Fruit fly (Drosophila melanogaster) whole organism, pupa: ENCODE measurements around the gene CG42854.

Source experiments
- CG10348 ChIP-seq: fragments of 200-800 bp; sonication (Bioruptor generic); IDR thresholded peaks from 2 replicates; pipeline ENCODE4 v1.3.6; 2022; ENCODE audit warnings: missing biosample characterization, missing genetic modification characterization
- CG12605 ChIP-seq: fragments of 200-800 bp; sonication (Bioruptor generic); IDR thresholded peaks from 2 replicates; pipeline ENCODE4 v1.3.6; 2022; ENCODE audit warnings: missing biosample characterization, missing genetic modification characterization
- CG13204 ChIP-seq: fragments of 200-800 bp; sonication (Bioruptor generic); optimal IDR thresholded peaks from 2 replicates; lab custom pipeline; 2018; ENCODE audit warnings: missing biosample characterization, mild to moderate bottlenecking, missing genetic modification characterization, moderate library complexity
- CG15710 ChIP-seq: fragments of 200-800 bp; sonication (Bioruptor generic); optimal IDR thresholded peaks from 2 replicates; lab custom pipeline; 2018; ENCODE audit warnings: missing biosample characterization, mild to moderate bottlenecking, missing genetic modification characterization, moderate library complexity
- CG17806 ChIP-seq: fragments of 200-800 bp; sonication (Bioruptor generic); optimal IDR thresholded peaks from 2 replicates; lab custom pipeline; 2018; ENCODE audit warnings: missing biosample characterization, mild to moderate bottlenecking, missing genetic modification characterization, moderate library complexity
- CG32121 ChIP-seq: fragments of 200-800 bp; sonication (Bioruptor generic); IDR thresholded peaks from 2 replicates; pipeline ENCODE4 v1.3.6; 2022; ENCODE audit warnings: missing biosample characterization, missing genetic modification characterization
- CG34367 ChIP-seq: fragments of 200-800 bp; sonication (Bioruptor generic); optimal IDR thresholded peaks from 2 replicates; lab custom pipeline; 2018; ENCODE audit warnings: missing biosample characterization, mild to moderate bottlenecking, missing genetic modification characterization
- CG4496 ChIP-seq: fragments of 200-800 bp; sonication (Bioruptor generic); IDR thresholded peaks from 3 replicates; pipeline ENCODE4 v1.3.6; 2022; ENCODE audit warnings: missing biosample characterization, missing genetic modification characterization
- CG8159 ChIP-seq: fragments of 200-800 bp; sonication (Bioruptor generic); optimal IDR thresholded peaks from 3 replicates; lab custom pipeline; 2018; ENCODE audit warnings: missing biosample characterization, mild to moderate bottlenecking, missing genetic modification characterization, moderate library complexity
- CG8301 ChIP-seq: fragments of 200-800 bp; sonication (Bioruptor generic); optimal IDR thresholded peaks from 2 replicates; lab custom pipeline; 2018; ENCODE audit warnings: missing biosample characterization, mild to moderate bottlenecking, missing genetic modification characterization
- CG9948 ChIP-seq: fragments of 200-800 bp; sonication (Bioruptor generic); optimal IDR thresholded peaks from 2 replicates; lab custom pipeline; 2018; ENCODE audit warnings: missing biosample characterization, mild to moderate bottlenecking, missing genetic modification characterization, moderate library complexity
- D1 ChIP-seq: fragments of 200-800 bp; sonication (Bioruptor generic); optimal IDR thresholded peaks from 2 replicates; lab custom pipeline; 2018; ENCODE audit warnings: missing biosample characterization, mild to moderate bottlenecking, missing genetic modification characterization, moderate library complexity
- EcR ChIP-seq: fragments of 200-800 bp; sonication (Bioruptor generic); optimal IDR thresholded peaks from 3 replicates; lab custom pipeline; 2019; ENCODE audit warnings: missing biosample characterization, missing genetic modification characterization, mild to moderate bottlenecking, moderate library complexity, missing genetic modification reagents
- Ets98B ChIP-seq: fragments of 200-800 bp; sonication (Bioruptor generic); IDR thresholded peaks from 2 replicates; pipeline ENCODE4 v1.3.6; 2022; ENCODE audit warnings: missing biosample characterization, missing genetic modification characterization
- Pif1A ChIP-seq: fragments of 200-800 bp; sonication (Bioruptor generic); optimal IDR thresholded peaks from 3 replicates; lab custom pipeline; 2016; ENCODE audit warnings: missing biosample characterization, missing genetic modification characterization
- Pif1B ChIP-seq: fragments of 200-800 bp; sonication (Bioruptor generic); optimal IDR thresholded peaks from 3 replicates; lab custom pipeline; 2016; ENCODE audit warnings: missing biosample characterization, missing genetic modification characterization
- Snoo ChIP-seq: fragments of 200-800 bp; sonication (Bioruptor generic); optimal IDR thresholded peaks from 3 replicates; lab custom pipeline; 2017; ENCODE audit warnings: missing biosample characterization, mild to moderate bottlenecking, missing genetic modification characterization, inconsistent platforms
- fd96Ca ChIP-seq: fragments of 200-800 bp; sonication (Bioruptor generic); IDR thresholded peaks from 3 replicates; pipeline ENCODE4 v1.3.6; 2022; ENCODE audit warnings: missing biosample characterization, missing genetic modification characterization
- gl ChIP-seq: fragments of 200-800 bp; sonication (Bioruptor generic); optimal IDR thresholded peaks from 2 replicates; lab custom pipeline; 2018; ENCODE audit warnings: missing biosample characterization, mild to moderate bottlenecking, missing genetic modification characterization
- rn ChIP-seq: fragments of 200-800 bp; sonication (Bioruptor generic); IDR thresholded peaks from 2 replicates; pipeline ENCODE4 v1.3.6; 2022; ENCODE audit warnings: missing biosample characterization, missing genetic modification characterization

The CG42854 gene

dm6 chrX:17206046-17206445 lies 40.8 kb downstream of the CG42854 start, which contains the start of gene CG32564:
CG32564 (plus strand) TSS chrX:17206407.
- TF ChIP-seq CG9948 (tag; lab: Kevin White, UChicago) (no peak), rn (GFP tag; lab: Robert Waterston, UW) (no peak), CG8301 (tag; lab: Kevin White, UChicago) (no peak), Pif1A (GFP tag; lab: Kevin White, UChicago) (no peak), Ets98B (GFP tag; lab: Robert Waterston, UW) (no peak), CG8159 (no peak), CG12605 (GFP tag; lab: Robert Waterston, UW) (no peak), CG4496 (GFP tag; lab: Robert Waterston, UW) (no peak), fd96Ca (GFP tag; lab: Robert Waterston, UW) (no peak), gl (tag; lab: Kevin White, UChicago) (no peak), CG10348 (GFP tag; lab: Robert Waterston, UW) (no peak), Pif1B (GFP tag; lab: Kevin White, UChicago) (no peak), CG13204 (GFP tag; lab: Kevin White, UChicago) (no peak), EcR (GFP tag; lab: Kevin White, UChicago) (no peak), CG32121 (GFP tag; lab: Robert Waterston, UW) (no peak), Snoo (tag; lab: Kevin White, UChicago) (no peak), CG17806 (tag; lab: Kevin White, UChicago) (no peak), CG15710 (tag; lab: Kevin White, UChicago) (no peak)

dm6 chrX:17205028-17205427 lies 41.8 kb downstream of the CG42854 start:
- no peak for TF ChIP-seq gl (tag; lab: Kevin White, UChicago)
- TF ChIP-seq Pif1A (GFP tag; lab: Kevin White, UChicago), result no peak
- TF ChIP-seq CG10348 (GFP tag; lab: Robert Waterston, UW), result no peak
- TF ChIP-seq Snoo (tag; lab: Kevin White, UChicago), result no peak
- TF ChIP-seq CG34367, result no peak
- TF ChIP-seq, all 21 proteins: peak for 0

dm6 chrX:17202498-17203162 lies 44.2 kb downstream of the CG42854 start, which contains the start of the genes TTLL1A and CG5070:
TTLL1A (minus strand) TSS chrX:17202598.
CG5070 (plus strand) TSS chrX:17203112.
- TF ChIP-seq CG4496 (GFP tag; lab: Robert Waterston, UW) (no peak), gl (tag; lab: Kevin White, UChicago) (no peak), EcR (GFP tag; lab: Kevin White, UChicago) (no peak), CG8301 (tag; lab: Kevin White, UChicago) (no peak), CG9948 (tag; lab: Kevin White, UChicago) (no peak), D1 (tag; lab: Kevin White, UChicago) (no peak)
